Fruit fly (Drosophila melanogaster) whole organism, embryonic: ENCODE results near the gene CG32333.

ENCODE experiments used
- CG16779 ChIP-seq: fragments of 200-800 bp; sonication (Bioruptor generic); IDR thresholded peaks from 2 replicates; pipeline ENCODE4 v1.3.6; 2022; ENCODE audit warnings: missing biosample characterization, missing genetic modification characterization
- CG33213 ChIP-seq: fragments of 200-800 bp; sonication (Bioruptor generic); optimal IDR thresholded peaks from 3 replicates; lab custom pipeline; 2016; ENCODE audit warnings: missing biosample characterization, missing genetic modification characterization

dm6 chr3L:1235426-1235825 lies 40.3 kb upstream of the CG32333 start, which contains the start of gene galene:
- no peak for TF ChIP-seq CG33213
- TF ChIP-seq CG16779, result no peak
